Fruit fly (Drosophila melanogaster): ENCODE data around the gene CG3719.

CG3719 gene

DNA sequence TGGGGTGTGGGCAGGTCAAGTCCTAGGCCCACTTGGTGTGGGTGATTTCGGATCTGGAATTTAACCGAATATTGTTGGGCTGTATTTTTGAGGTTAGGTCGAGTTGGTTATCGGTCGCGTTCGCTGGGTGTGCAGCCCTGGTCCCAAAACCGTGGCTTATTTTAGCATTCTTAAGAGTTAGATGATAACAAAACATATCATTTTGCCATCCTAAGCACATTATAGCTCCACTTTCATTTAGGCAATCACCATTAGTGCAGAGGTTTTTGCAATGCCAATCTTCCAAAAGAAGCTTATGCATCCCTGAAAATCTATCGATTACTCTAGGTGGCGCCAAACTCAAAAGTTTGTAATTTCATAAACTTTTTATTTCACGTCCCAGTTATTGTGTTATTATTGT is 31.0 kb downstream of the CG3719 start, which contains the start of gene MTPAP (continued):
- no peak for TF ChIP-seq CG6654 (GFP tag; optimal IDR thresholded peaks at IDR 0.05)
- peak; percentile 30 for TF ChIP-seq CG17829 (tag; optimal IDR thresholded peaks at IDR 0.05)
- TF ChIP-seq cg (GFP tag; optimal IDR thresholded peaks at IDR 0.05) = no peak
- TF ChIP-seq jing (GFP tag; optimal IDR thresholded peaks at IDR 0.05) = no peak
- TF ChIP-seq peb (GFP tag; IDR thresholded peaks at IDR 0.05) = no peak
- no peak for TF ChIP-seq CG4328 (GFP tag; optimal IDR thresholded peaks at IDR 0.05)
- TF ChIP-seq emc (GFP tag; optimal IDR thresholded peaks at IDR 0.05) = no peak
- TF ChIP-seq Max (GFP tag; optimal IDR thresholded peaks at IDR 0.05) = peak; percentile 50
- TF ChIP-seq slou (GFP tag; optimal IDR thresholded peaks at IDR 0.05) = no peak
- peak; percentile 35 for TF ChIP-seq CHES-1-like (GFP tag; optimal IDR thresholded peaks at IDR 0.05)
- TF ChIP-seq fu2 (GFP tag; optimal IDR thresholded peaks at IDR 0.05) = no peak
- TF ChIP-seq YL-1 (GFP tag; optimal IDR thresholded peaks at IDR 0.05) = peak; percentile 55
- no peak for TF ChIP-seq CG5245 (GFP tag; optimal IDR thresholded peaks at IDR 0.05)
- TF ChIP-seq Dfd (GFP tag; optimal IDR thresholded peaks at IDR 0.05) = no peak
- no peak for TF ChIP-seq az2 (GFP tag; optimal IDR thresholded peaks at IDR 0.05)
- no peak for TF ChIP-seq CG7786 (GFP tag; optimal IDR thresholded peaks at IDR 0.05)
- peak; percentile 74 for TF ChIP-seq CG13287 (GFP tag; IDR thresholded peaks at IDR 0.05; ENCODE audit: partially characterized antibody)
- no peak for TF ChIP-seq D19B (GFP tag; optimal IDR thresholded peaks at IDR 0.05)
- peak; percentile 42; the same call in 1 of the 2 replicates for TF ChIP-seq Bgb (GFP tag; IDR thresholded peaks at IDR 0.05; ENCODE audit: partially characterized antibody)
- TF ChIP-seq ewg (GFP tag; optimal IDR thresholded peaks at IDR 0.05) = no peak
- no peak for TF ChIP-seq CG6854 (GFP tag; optimal IDR thresholded peaks at IDR 0.05)
- TF ChIP-seq E2f1 (GFP tag; IDR thresholded peaks at IDR 0.05) = no peak
- TF ChIP-seq klu (GFP tag; IDR thresholded peaks at IDR 0.05) = no peak
- no peak for TF ChIP-seq btn (GFP tag; optimal IDR thresholded peaks at IDR 0.05)
- no peak; the same call in 1 of the 2 replicates for TF ChIP-seq ato (GFP tag; IDR thresholded peaks at IDR 0.05; ENCODE audit: partially characterized antibody)
- no peak for TF ChIP-seq CG7271 (tag; optimal IDR thresholded peaks at IDR 0.05)
- peak in 1 of 2 experiments; percentile 6 for TF ChIP-seq tll (GFP tag; optimal IDR thresholded peaks at IDR 0.05)
- TF ChIP-seq Sin3A (optimal IDR thresholded peaks at IDR 0.05) = peak; percentile 83
- peak; percentile 65; the same call in 2 of the 3 replicates for TF ChIP-seq CG34224 (GFP tag; IDR thresholded peaks at IDR 0.05; ENCODE audit: partially characterized antibody)
- peak; percentile 46 for TF ChIP-seq CoRest (tag; optimal IDR thresholded peaks at IDR 0.05)
- peak; percentile 7 for TF ChIP-seq HmgZ (tag; optimal IDR thresholded peaks at IDR 0.05)
- TF ChIP-seq CG7987 (GFP tag; optimal IDR thresholded peaks at IDR 0.05) = no peak
- TF ChIP-seq grau (tag; optimal IDR thresholded peaks at IDR 0.05) = peak; percentile 25
- no peak for TF ChIP-seq wor (GFP tag; IDR thresholded peaks at IDR 0.05)
- no peak for TF ChIP-seq ftz-f1 (GFP tag; optimal IDR thresholded peaks at IDR 0.05)
- TF ChIP-seq BtbVII (GFP tag; optimal IDR thresholded peaks at IDR 0.05) = no peak
- no peak for TF ChIP-seq twi (tag; optimal IDR thresholded peaks at IDR 0.05)
- no peak for TF ChIP-seq Rfx (GFP tag; IDR thresholded peaks at IDR 0.05)
- TF ChIP-seq CG4820 (GFP tag; optimal IDR thresholded peaks at IDR 0.05) = no peak
- peak; percentile 39 for TF ChIP-seq Nf-YC (tag; optimal IDR thresholded peaks at IDR 0.05)
- TF ChIP-seq CG16813 (GFP tag; IDR thresholded peaks at IDR 0.05; ENCODE audit: partially characterized antibody) = peak; percentile 67
- TF ChIP-seq CG3407 (GFP tag; optimal IDR thresholded peaks at IDR 0.05) = no peak
- no peak for TF ChIP-seq yki (optimal IDR thresholded peaks at IDR 0.05)
- TF ChIP-seq Xrp1 (GFP tag; IDR thresholded peaks at IDR 0.05) = no peak
- TF ChIP-seq da (GFP tag; optimal IDR thresholded peaks at IDR 0.05) = no peak
- TF ChIP-seq oc (tag; optimal IDR thresholded peaks at IDR 0.05) = no peak
- no peak for TF ChIP-seq CG18764 (GFP tag; optimal IDR thresholded peaks at IDR 0.05)
- no peak for TF ChIP-seq CG3847 (GFP tag; IDR thresholded peaks at IDR 0.05)
- TF ChIP-seq CG11504 (tag; optimal IDR thresholded peaks at IDR 0.05) = no peak
- no peak for TF ChIP-seq CG15011 (GFP tag; optimal IDR thresholded peaks at IDR 0.05)
- TF ChIP-seq Dbx (GFP tag; IDR thresholded peaks at IDR 0.05) = no peak
- no peak for TF ChIP-seq CG17568 (GFP tag; optimal IDR thresholded peaks at IDR 0.05)

Data from whole organism, embryonic.